Worm (Caenorhabditis elegans): ENCODE measurements around the gene rab-28.

rab-28 gene

DNA sequence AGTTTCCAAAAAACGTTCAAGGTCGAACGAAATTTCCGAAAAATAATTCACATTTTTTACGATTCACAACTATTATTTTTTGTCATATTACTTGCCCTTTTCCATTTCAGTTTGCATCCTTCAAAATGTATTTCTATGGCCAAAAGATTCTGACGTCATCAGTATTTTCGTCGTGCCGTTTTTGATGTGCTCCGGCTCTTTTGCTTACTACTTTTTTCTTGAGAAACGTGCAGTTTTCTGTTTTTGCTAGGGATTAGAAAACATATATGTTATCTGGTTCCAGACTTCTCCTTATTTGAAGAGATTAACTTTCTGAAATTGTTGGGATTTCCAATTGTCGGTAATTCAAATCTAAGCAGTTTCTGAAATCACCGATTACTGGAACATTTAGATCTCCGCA is 28.0 kb downstream of the rab-28 start:
- TF ChIP-seq nhr-25 (tag; optimal IDR thresholded peaks at IDR 0.05): no peak
- TF ChIP-seq nfya-1 (tag; optimal IDR thresholded peaks at IDR 0.05; ENCODE audit: insufficient read depth): peak; percentile 14

- no peak for TF ChIP-seq snpc-4 (tag; optimal IDR thresholded peaks at IDR 0.05)
- no peak for TF ChIP-seq ztf-4 (tag; optimal IDR thresholded peaks at IDR 0.05)
- no peak for TF ChIP-seq nhr-23 (tag; optimal IDR thresholded peaks at IDR 0.05)
- TF ChIP-seq hmg-11 (tag; optimal IDR thresholded peaks at IDR 0.05): no peak
- no peak for TF ChIP-seq nhr-67 (tag; optimal IDR thresholded peaks at IDR 0.05)
- TF ChIP-seq unc-39 (tag; optimal IDR thresholded peaks at IDR 0.05): no peak
- TF ChIP-seq fkh-2 (tag; optimal IDR thresholded peaks at IDR 0.05): no peak
- no peak for TF ChIP-seq ztf-11 (tag; optimal IDR thresholded peaks at IDR 0.05)
- TF ChIP-seq nhr-12 (tag; optimal IDR thresholded peaks at IDR 0.05): no peak
- no peak for TF ChIP-seq fos-1 (tag; optimal IDR thresholded peaks at IDR 0.05)
- no peak for TF ChIP-seq egl-5 (tag; optimal IDR thresholded peaks at IDR 0.05)
- no peak for TF ChIP-seq fkh-10 (GFP tag; optimal IDR thresholded peaks at IDR 0.05)
- TF ChIP-seq daf-12 (tag; optimal IDR thresholded peaks at IDR 0.05): no peak
- no peak for TF ChIP-seq pqm-1 (tag; optimal IDR thresholded peaks at IDR 0.05)
- no peak for TF ChIP-seq ceh-16 (tag; optimal IDR thresholded peaks at IDR 0.05)
- no peak for TF ChIP-seq unc-62 (GFP tag; optimal IDR thresholded peaks at IDR 0.05)
- no peak for TF ChIP-seq ceh-82 (tag; optimal IDR thresholded peaks at IDR 0.05)
Observed at ce11 chrIV:9214823-9215222, 29.0 kb downstream of the rab-28 start.

DNA sequence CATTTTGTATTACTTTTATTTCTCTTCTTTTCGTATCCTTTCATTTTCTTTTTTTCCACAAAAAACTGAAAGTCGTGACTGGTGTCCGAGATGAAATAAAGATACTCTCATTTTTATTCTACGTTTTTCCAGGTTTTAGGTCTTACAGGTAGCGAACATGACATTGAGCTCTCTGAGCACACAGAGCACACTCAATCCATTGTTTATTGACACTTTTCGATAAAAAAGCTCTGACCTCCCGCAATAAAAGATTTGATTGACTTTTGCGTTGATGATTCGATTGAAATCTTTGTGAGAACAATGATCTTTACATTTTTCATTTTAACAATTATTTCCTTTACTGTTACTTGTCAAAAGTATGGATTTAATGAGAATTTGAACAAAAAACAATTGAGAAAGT is 31.7 kb downstream of the rab-28 start, which contains the start of gene C46C2.6:
Gene C46C2.6 (plus strand): TSS at position 301 of the 400 bp plus-strand sequence.
- TF ChIP-seq nhr-43 (tag; optimal IDR thresholded peaks at IDR 0.05; ENCODE audit: poor library complexity, severe bottlenecking): no peak
- peak; percentile 40 for TF ChIP-seq aly-2 (tag; optimal IDR thresholded peaks at IDR 0.05)
- TF ChIP-seq nhr-25 (tag; optimal IDR thresholded peaks at IDR 0.05): no peak
- TF ChIP-seq lsy-12 (tag; optimal IDR thresholded peaks at IDR 0.05): no peak
- no peak for TF ChIP-seq nhr-28 (tag; optimal IDR thresholded peaks at IDR 0.05)
- TF ChIP-seq pha-4 (tag; optimal IDR thresholded peaks at IDR 0.05): peak; percentile 18

DNA sequence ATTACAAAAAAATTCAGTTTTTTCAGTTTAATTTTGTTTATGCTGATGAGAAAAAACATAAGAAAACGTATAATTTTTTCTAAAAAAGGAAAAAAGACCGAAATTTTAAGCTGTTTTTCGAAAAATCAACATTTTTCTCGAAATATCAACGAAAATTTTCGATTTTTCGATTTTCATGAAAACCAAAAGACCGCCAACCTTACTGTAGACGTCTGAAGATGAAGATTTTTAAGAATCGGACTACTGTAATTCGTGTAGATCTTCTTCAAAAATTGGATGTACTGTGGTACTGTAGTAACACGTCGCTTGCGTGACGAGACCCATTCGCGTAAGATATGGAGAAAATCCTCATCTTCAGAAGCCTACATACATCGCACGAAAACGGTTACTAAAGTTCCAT is 33.0 kb downstream of the rab-28 start:
- TF ChIP-seq R02D3.7 (tag; optimal IDR thresholded peaks at IDR 0.05): no peak
- no peak for TF ChIP-seq elt-3 (tag; optimal IDR thresholded peaks at IDR 0.05)
- TF ChIP-seq elt-2 (tag; optimal IDR thresholded peaks at IDR 0.05): no peak
- no peak for TF ChIP-seq hmg-11 (tag; optimal IDR thresholded peaks at IDR 0.05)
- no peak for TF ChIP-seq unc-62 (GFP tag; optimal IDR thresholded peaks at IDR 0.05)
- no peak for TF ChIP-seq egl-5 (tag; optimal IDR thresholded peaks at IDR 0.05)
- TF ChIP-seq nhr-12 (tag; optimal IDR thresholded peaks at IDR 0.05): no peak
- no peak for TF ChIP-seq nhr-67 (tag; optimal IDR thresholded peaks at IDR 0.05)
- TF ChIP-seq pqm-1 (tag; optimal IDR thresholded peaks at IDR 0.05): no peak

DNA sequence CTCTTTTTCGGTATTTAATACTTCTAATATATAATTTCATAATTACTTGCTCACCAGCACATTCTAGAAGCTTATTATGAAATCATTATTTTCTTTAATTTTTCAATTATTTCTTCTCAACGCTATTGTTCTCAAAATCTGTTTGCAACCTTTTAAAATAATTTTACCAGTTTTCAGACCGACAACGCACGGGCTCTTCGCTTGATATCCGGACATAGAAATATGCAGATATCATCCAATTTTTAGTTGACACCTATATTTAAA is 43.9 kb downstream of the rab-28 start, which contains the start of gene wnk-1:
Gene wnk-1 (plus strand): TSS at position 165 of the 264 bp plus-strand sequence.
- TF ChIP-seq pqm-1 (tag; optimal IDR thresholded peaks at IDR 0.05) (no peak), elt-3 (tag; optimal IDR thresholded peaks at IDR 0.05) (no peak), snpc-4 (tag; optimal IDR thresholded peaks at IDR 0.05) (no peak), egl-27 (tag; optimal IDR thresholded peaks at IDR 0.05) (no peak), unc-39 (tag; optimal IDR thresholded peaks at IDR 0.05) (no peak), lin-15B (tag; optimal IDR thresholded peaks at IDR 0.05) (no peak), tbx-2 (tag; optimal IDR thresholded peaks at IDR 0.05) (no peak), hmg-11 (tag; optimal IDR thresholded peaks at IDR 0.05) (no peak), zag-1 (tag; optimal IDR thresholded peaks at IDR 0.05) (no peak), ztf-4 (tag; optimal IDR thresholded peaks at IDR 0.05) (no peak), ama-1 (optimal IDR thresholded peaks at IDR 0.05) (no peak), eor-1 (tag; optimal IDR thresholded peaks at IDR 0.05) (no peak), nfya-1 (tag; optimal IDR thresholded peaks at IDR 0.05; ENCODE audit: insufficient read depth) (no peak)
